Fruit fly (Drosophila melanogaster) whole organism, adult: ENCODE measurements around the gene x16.

Source experiments
- CG12768 ChIP-seq: fragments of 200-800 bp; sonication (Bioruptor generic); optimal IDR thresholded peaks from 2 replicates; lab custom pipeline; 2017; ENCODE audit warnings: missing biosample characterization, missing genetic modification characterization, mild to moderate bottlenecking, moderate library complexity, missing genetic modification reagents
- CG33017 ChIP-seq: fragments of 200-800 bp; sonication (Bioruptor generic); optimal IDR thresholded peaks from 2 replicates; lab custom pipeline; 2018; ENCODE audit warnings: missing biosample characterization, mild to moderate bottlenecking, missing genetic modification characterization, moderate library complexity
- Crg-1 ChIP-seq: fragments of 200-800 bp; sonication (Bioruptor generic); optimal IDR thresholded peaks from 2 replicates; lab custom pipeline; 2016; ENCODE audit warnings: missing biosample characterization, missing genetic modification characterization
- Hr96 ChIP-seq: fragments of 200-800 bp; sonication (Bioruptor generic); optimal IDR thresholded peaks from 2 replicates; lab custom pipeline; 2016; ENCODE audit warnings: missing biosample characterization, missing genetic modification characterization
- Mnt ChIP-seq: fragments of 200-800 bp; sonication (Bioruptor generic); optimal IDR thresholded peaks from 2 replicates; lab custom pipeline; 2016; ENCODE audit warnings: missing biosample characterization, mild to moderate bottlenecking, missing genetic modification characterization
- cnc ChIP-seq, 2 experiments: fragments of >200 bp; optimal IDR thresholded peaks; 2 replicates each; lab custom pipeline; 2017
- kay ChIP-seq: fragments of 200-800 bp; sonication (Bioruptor generic); peaks from one replicate; lab custom pipeline; 2016; ENCODE audit warnings: missing biosample characterization, missing genetic modification characterization, borderline replicate concordance
- tj ChIP-seq: fragments of 200-800 bp; sonication (Bioruptor generic); optimal IDR thresholded peaks from 3 replicates; lab custom pipeline; 2017; ENCODE audit warnings: missing biosample characterization, mild to moderate bottlenecking, missing genetic modification characterization, moderate library complexity

- TF ChIP-seq cnc (optimal IDR thresholded peaks at IDR 0.05; lab: Kevin White, UChicago) = no peak
- peak; percentile 77 for TF ChIP-seq CG12768
- TF ChIP-seq Crg-1 (GFP tag; lab: Kevin White, UChicago) = peak; percentile 58
- peak; percentile 99 for TF ChIP-seq Mnt
- TF ChIP-seq Hr96 (GFP tag; lab: Kevin White, UChicago) = no peak
- peak; percentile 54 for TF ChIP-seq CG33017 (tag; lab: Kevin White, UChicago)
- no peak for TF ChIP-seq kay (GFP tag; lab: Kevin White, UChicago)
- peak; percentile 56 for TF ChIP-seq tj (GFP tag; lab: Kevin White, UChicago)
Measured at dm6 chr2L:6918517-6919202, 1.4 kb downstream of the x16 start, which contains the start of gene nop5.
